Worm (Caenorhabditis elegans): ENCODE measurements around the gene hmgr-1.

DNA sequence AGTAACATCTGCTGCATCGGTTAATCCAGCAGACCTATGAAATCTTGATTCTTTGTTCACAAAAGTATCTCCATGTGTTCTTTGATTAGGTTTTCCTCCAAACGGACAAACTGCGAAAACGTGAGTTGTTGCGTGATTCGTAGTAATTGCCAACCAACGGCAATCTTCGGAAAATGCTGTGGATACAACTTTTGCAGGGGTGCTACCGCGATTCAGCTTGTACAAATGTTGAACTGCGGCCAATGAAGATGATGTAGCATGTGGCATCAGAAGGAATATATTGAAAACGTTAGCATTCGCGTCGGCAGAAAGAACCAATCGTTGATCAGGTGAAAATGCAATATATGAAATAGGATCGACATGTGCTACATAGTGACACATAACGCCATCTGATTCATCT lies 27.6 kb upstream of the hmgr-1 start:
- TF ChIP-seq mep-1 (tag; optimal IDR thresholded peaks at IDR 0.05) (no peak), ztf-11 (tag; optimal IDR thresholded peaks at IDR 0.05) (no peak), unc-30 (tag; optimal IDR thresholded peaks at IDR 0.05) (no peak), fos-1 (tag; optimal IDR thresholded peaks at IDR 0.05) (no peak), lin-14 (GFP tag; optimal IDR thresholded peaks at IDR 0.05) (no peak), nhr-90 (tag; optimal IDR thresholded peaks at IDR 0.05; ENCODE audit: poor library complexity) (no peak), unc-86 (tag; optimal IDR thresholded peaks at IDR 0.05) (no peak), nhr-11 (tag; optimal IDR thresholded peaks at IDR 0.05) (no peak), pag-3 (tag; optimal IDR thresholded peaks at IDR 0.05; ENCODE audit: borderline replicate concordance, insufficient read depth) (no peak), lin-13 (GFP tag; optimal IDR thresholded peaks at IDR 0.05) (no peak), fkh-8 (tag; optimal IDR thresholded peaks at IDR 0.05) (no peak), lsy-2 (tag; optimal IDR thresholded peaks at IDR 0.05) (no peak), nhr-12 (tag; optimal IDR thresholded peaks at IDR 0.05) (no peak)
